Worm (Caenorhabditis elegans) whole organism, L3 larva: ENCODE measurements around the gene lipl-2.

Experiments
- ZK546.5 ChIP-seq: sonication (generic microtip); optimal IDR thresholded peaks from 2 replicates; lab custom pipeline; 2017; ENCODE audit warnings: missing biosample characterization, missing genetic modification characterization
- ceh-82 ChIP-seq: fragments of 150-350 bp; optimal IDR thresholded peaks from 2 replicates; lab custom pipeline; 2014; ENCODE audit warnings: missing biosample characterization, missing genetic modification characterization
- ceh-9 ChIP-seq: sonication (generic microtip); optimal IDR thresholded peaks from 2 replicates; lab custom pipeline; 2018; ENCODE audit warnings: missing biosample characterization, missing genetic modification characterization
- eor-1 ChIP-seq, 2 experiments: fragments of 150-350 bp; optimal IDR thresholded peaks; 2 replicates each; lab custom pipeline; 2014 to 2018; ENCODE audit warnings: missing biosample characterization in 2 of 2, missing genetic modification characterization in 2 of 2
- jun-1 ChIP-seq: fragments of 150-350 bp; optimal IDR thresholded peaks from 2 replicates; lab custom pipeline; 2014; ENCODE audit warnings: missing biosample characterization, missing genetic modification reagents, missing genetic modification characterization
- nfya-1 ChIP-seq: sonication (generic microtip); optimal IDR thresholded peaks from 2 replicates; lab custom pipeline; 2017; ENCODE audit warnings: missing genetic modification characterization, mild to moderate bottlenecking, missing compliant biosample characterization, antibody characterized with exemption, moderate library complexity; ENCODE audit not compliant: insufficient read depth
- nhr-237 ChIP-seq: fragments of 150-350 bp; optimal IDR thresholded peaks from 2 replicates; lab custom pipeline; 2014; ENCODE audit warnings: missing biosample characterization, missing genetic modification characterization
- nhr-76 ChIP-seq: fragments of 150-350 bp; sonication (generic microtip); optimal IDR thresholded peaks from 5 replicates; lab custom pipeline; 2014; ENCODE audit warnings: missing biosample characterization, missing genetic modification characterization
- pqm-1 ChIP-seq: fragments of 150-350 bp; optimal IDR thresholded peaks from 2 replicates; lab custom pipeline; 2017; ENCODE audit warnings: missing biosample characterization, missing genetic modification characterization, inconsistent platforms
- snpc-4 ChIP-seq: fragments of 150-350 bp; optimal IDR thresholded peaks from 2 replicates; lab custom pipeline; 2014; ENCODE audit warnings: missing biosample characterization, missing genetic modification characterization
- tbx-2 ChIP-seq: sonication (generic microtip); optimal IDR thresholded peaks from 2 replicates; lab custom pipeline; 2016; ENCODE audit warnings: mild to moderate bottlenecking, missing genetic modification characterization, missing compliant biosample characterization
- unc-39 ChIP-seq: sonication (generic microtip); optimal IDR thresholded peaks from 4 replicates; lab custom pipeline; 2017; ENCODE audit warnings: missing biosample characterization, missing genetic modification characterization
- ztf-11 ChIP-seq: fragments of 150-350 bp; optimal IDR thresholded peaks from 2 replicates; lab custom pipeline; 2014; ENCODE audit warnings: missing biosample characterization, missing genetic modification characterization

DNA sequence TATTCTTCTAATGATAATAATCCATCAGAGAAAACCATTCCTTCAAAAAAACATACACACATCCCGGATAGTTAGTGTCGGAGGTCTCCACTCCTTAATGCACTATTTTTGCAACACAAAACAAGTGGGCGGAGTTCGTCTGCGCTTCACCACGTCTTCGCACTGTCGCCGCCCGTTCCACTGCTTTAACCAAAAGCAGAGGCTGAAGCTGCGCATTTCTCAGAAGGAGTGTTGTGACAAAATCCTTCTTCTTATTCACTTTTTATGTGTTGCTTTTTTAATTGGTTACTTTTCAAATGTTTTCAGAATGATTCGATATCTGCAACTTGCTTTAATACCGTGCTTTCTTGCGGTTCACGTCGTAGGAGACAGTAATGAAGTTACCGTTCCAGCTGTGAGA is 46.4 kb upstream of the lipl-2 start, which contains the start of gene F58E6.13:
- TF ChIP-seq ceh-9, result no peak
- TF ChIP-seq eor-1 (tag; optimal IDR thresholded peaks at IDR 0.05; lab: Kevin White, UChicago), result no peak
- TF ChIP-seq tbx-2 (tag; lab: Kevin White, UChicago), result no peak
- no peak for TF ChIP-seq ceh-82 (tag; lab: Kevin White, UChicago)
- TF ChIP-seq snpc-4 (tag; lab: Kevin White, UChicago), result no peak
- no peak for TF ChIP-seq pqm-1 (tag; lab: Kevin White, UChicago)
- no peak for TF ChIP-seq unc-39 (tag; lab: Kevin White, UChicago)
- no peak for TF ChIP-seq nhr-76 (tag; lab: Kevin White, UChicago)
- no peak for TF ChIP-seq ztf-11 (tag; lab: Kevin White, UChicago)
- no peak for TF ChIP-seq ZK546.5 (tag; lab: Kevin White, UChicago)
- no peak for TF ChIP-seq nfya-1
- no peak for TF ChIP-seq jun-1
- TF ChIP-seq nhr-237, result no peak
